Fruit fly (Drosophila melanogaster): ENCODE data around the gene CG31635.

Gene CG31635

dm6 chr2L:6601018-6601505 is 47.9 kb downstream of the CG31635 start, which contains the start of gene Dpp10 (continued):
- TF ChIP-seq schlank (tag; optimal IDR thresholded peaks at IDR 0.05): peak; percentile 85
- peak; percentile 88 for TF ChIP-seq CG17385 (GFP tag; optimal IDR thresholded peaks at IDR 0.05)
- TF ChIP-seq CG34224 (GFP tag; IDR thresholded peaks at IDR 0.05; ENCODE audit: partially characterized antibody): peak; percentile 36; the same call in 1 of the 3 replicates
- TF ChIP-seq br (optimal IDR thresholded peaks at IDR 0.05): no peak
- peak; percentile 96 for TF ChIP-seq E2f1 (GFP tag; IDR thresholded peaks at IDR 0.05)
- peak; percentile 88 for TF ChIP-seq ase (GFP tag; IDR thresholded peaks at IDR 0.05)
- peak; percentile 93 for TF ChIP-seq HLH54F (GFP tag; optimal IDR thresholded peaks at IDR 0.05)
- peak; percentile 81 for TF ChIP-seq CG1233 (GFP tag; optimal IDR thresholded peaks at IDR 0.05)
- peak; percentile 61 for TF ChIP-seq CG5245 (GFP tag; optimal IDR thresholded peaks at IDR 0.05)
- TF ChIP-seq Hr51 (GFP tag; optimal IDR thresholded peaks at IDR 0.05): peak; percentile 90 to 94
- no peak for TF ChIP-seq CG9797 (GFP tag; optimal IDR thresholded peaks at IDR 0.05)
- peak; percentile 93 for TF ChIP-seq CG32772 (GFP tag; IDR thresholded peaks at IDR 0.05)
- TF ChIP-seq CG30403 (GFP tag; optimal IDR thresholded peaks at IDR 0.05): peak; percentile 95
- peak; percentile 87 for TF ChIP-seq tx (GFP tag; optimal IDR thresholded peaks at IDR 0.05)
- peak; percentile 86 for TF ChIP-seq H15 (GFP tag; IDR thresholded peaks at IDR 0.05)
- TF ChIP-seq shn (GFP tag; optimal IDR thresholded peaks at IDR 0.05): peak; percentile 81
- TF ChIP-seq CG2129 (GFP tag; IDR thresholded peaks at IDR 0.05; ENCODE audit: partially characterized antibody): no peak
- TF ChIP-seq CG9609 (GFP tag; optimal IDR thresholded peaks at IDR 0.05): peak; percentile 80
- peak; percentile 95 for TF ChIP-seq esg (GFP tag; conservative IDR thresholded peaks at IDR 0.05)
- TF ChIP-seq tin (GFP tag; optimal IDR thresholded peaks at IDR 0.05): peak; percentile 83
- peak; percentile 83 for TF ChIP-seq CG12104 (GFP tag; optimal IDR thresholded peaks at IDR 0.05)
- peak; percentile 51 for TF ChIP-seq CG2875 (GFP tag; optimal IDR thresholded peaks at IDR 0.05)
- no peak for TF ChIP-seq Sry-β (GFP tag; optimal IDR thresholded peaks at IDR 0.05)
- TF ChIP-seq sob (GFP tag; IDR thresholded peaks at IDR 0.05): peak; percentile 97
- TF ChIP-seq pita (GFP tag; optimal IDR thresholded peaks at IDR 0.05): no peak
- TF ChIP-seq CG11560 (tag; IDR thresholded peaks at IDR 0.05): peak; percentile 89
- TF ChIP-seq CG7556 (GFP tag; optimal IDR thresholded peaks at IDR 0.05): peak; percentile 96
- TF ChIP-seq emc (GFP tag; optimal IDR thresholded peaks at IDR 0.05): peak; percentile 83
- TF ChIP-seq CG17912 (GFP tag; optimal IDR thresholded peaks at IDR 0.05): peak; percentile 4
- TF ChIP-seq rib (GFP tag; IDR thresholded peaks at IDR 0.05): peak; percentile 96
- TF ChIP-seq lola (GFP tag; optimal IDR thresholded peaks at IDR 0.05): no peak
- no peak for TF ChIP-seq dmrt11E (tag; optimal IDR thresholded peaks at IDR 0.05)
- peak; percentile 49 for TF ChIP-seq Sry-δ (GFP tag; optimal IDR thresholded peaks at IDR 0.05)
- TF ChIP-seq bbx (GFP tag; IDR thresholded peaks at IDR 0.05; ENCODE audit: partially characterized antibody): 0 out of 2 replicates have a peak, but pooled peaks have one; percentile 15
- TF ChIP-seq CG4424 (GFP tag; optimal IDR thresholded peaks at IDR 0.05): peak; percentile 73
- peak; percentile 83 for TF ChIP-seq CG1792 (GFP tag; optimal IDR thresholded peaks at IDR 0.05)
- TF ChIP-seq Doc3 (GFP tag; IDR thresholded peaks at IDR 0.05; ENCODE audit: partially characterized antibody): no peak
- peak; percentile 2 for TF ChIP-seq CG8290 (GFP tag; optimal IDR thresholded peaks at IDR 0.05)
- TF ChIP-seq CG8290 (tag; optimal IDR thresholded peaks at IDR 0.05): peak in 1 of 2 experiments; percentile 75
- TF ChIP-seq CG42726 (GFP tag; IDR thresholded peaks at IDR 0.05; ENCODE audit: partially characterized antibody): no peak
- TF ChIP-seq NC2β (GFP tag; optimal IDR thresholded peaks at IDR 0.05): peak; percentile 80
- peak; percentile 94 for TF ChIP-seq CG10366 (GFP tag; IDR thresholded peaks at IDR 0.05)
- no peak for TF ChIP-seq usp (GFP tag; optimal IDR thresholded peaks at IDR 0.05)
- TF ChIP-seq CG4282 (GFP tag; optimal IDR thresholded peaks at IDR 0.05): peak; percentile 77
- peak; percentile 94 for TF ChIP-seq CG6689 (GFP tag; IDR thresholded peaks at IDR 0.05)
- peak; percentile 75 for TF ChIP-seq pb (GFP tag; optimal IDR thresholded peaks at IDR 0.05)
- TF ChIP-seq Adf1 (GFP tag; IDR thresholded peaks at IDR 0.05): peak; percentile 85
- peak; percentile 98 for TF ChIP-seq CG2120 (GFP tag; optimal IDR thresholded peaks at IDR 0.05)
- peak; percentile 58 for TF ChIP-seq CG13287 (GFP tag; IDR thresholded peaks at IDR 0.05; ENCODE audit: partially characterized antibody)
- TF ChIP-seq Rfx (GFP tag; IDR thresholded peaks at IDR 0.05): peak; percentile 99
- TF ChIP-seq Hand (GFP tag; optimal IDR thresholded peaks at IDR 0.05): peak; percentile 95

All from whole organism, embryonic.